Worm (Caenorhabditis elegans) whole organism, L3 larva: ENCODE measurements around the gene F09A5.3.

Experiments used
- R02D3.7 ChIP-seq: fragments of 150-350 bp; optimal IDR thresholded peaks from 2 replicates; lab custom pipeline; 2014; ENCODE audit warnings: missing biosample characterization, missing genetic modification characterization
- ZK546.5 ChIP-seq: sonication (generic microtip); optimal IDR thresholded peaks from 2 replicates; lab custom pipeline; 2017; ENCODE audit warnings: missing biosample characterization, missing genetic modification characterization
- aly-2 ChIP-seq: fragments of 150-350 bp; optimal IDR thresholded peaks from 2 replicates; lab custom pipeline; 2014; ENCODE audit warnings: missing biosample characterization, missing genetic modification characterization
- ama-1 ChIP-seq: fragments of 150-350 bp; optimal IDR thresholded peaks from 2 replicates; lab custom pipeline; 2018
- ceh-16 ChIP-seq: sonication (generic microtip); optimal IDR thresholded peaks from 2 replicates; lab custom pipeline; 2017; ENCODE audit warnings: missing biosample characterization, missing genetic modification characterization
- ceh-28 ChIP-seq: fragments of 150-350 bp; optimal IDR thresholded peaks from 2 replicates; lab custom pipeline; 2014; ENCODE audit warnings: missing biosample characterization, missing genetic modification reagents, missing genetic modification characterization
- ceh-82 ChIP-seq: fragments of 150-350 bp; optimal IDR thresholded peaks from 2 replicates; lab custom pipeline; 2014; ENCODE audit warnings: missing biosample characterization, missing genetic modification characterization
- ceh-9 ChIP-seq: sonication (generic microtip); optimal IDR thresholded peaks from 2 replicates; lab custom pipeline; 2018; ENCODE audit warnings: missing biosample characterization, missing genetic modification characterization
- daf-12 ChIP-seq: fragments of 150-350 bp; optimal IDR thresholded peaks from 2 replicates; lab custom pipeline; 2014; ENCODE audit warnings: missing biosample characterization, missing genetic modification reagents, missing genetic modification characterization
- egl-27 ChIP-seq: sonication (generic microtip); optimal IDR thresholded peaks from 4 replicates; lab custom pipeline; 2017; ENCODE audit warnings: missing biosample characterization, missing genetic modification reagents, missing genetic modification characterization
- egl-5 ChIP-seq: fragments of 150-350 bp; optimal IDR thresholded peaks from 2 replicates; lab custom pipeline; 2017; ENCODE audit warnings: missing biosample characterization, missing genetic modification reagents, missing genetic modification characterization, inconsistent platforms
- elt-1 ChIP-seq: fragments of 150-350 bp; optimal IDR thresholded peaks from 2 replicates; lab custom pipeline; 2014; ENCODE audit warnings: missing biosample characterization, missing genetic modification characterization
- elt-2 ChIP-seq: sonication (generic microtip); optimal IDR thresholded peaks from 2 replicates; lab custom pipeline; 2016; ENCODE audit warnings: missing genetic modification reagents, mild to moderate bottlenecking, missing genetic modification characterization, missing compliant biosample characterization
- elt-3 ChIP-seq, 3 experiments: fragments of 150-350 bp in 1 of 3; sonication (generic microtip) in 2 of 3; optimal IDR thresholded peaks; 2 replicates in 2 of 3; 4 replicates in 1 of 3; lab custom pipeline; 2014 to 2017; ENCODE audit warnings: missing biosample characterization in 3 of 3, missing genetic modification characterization in 3 of 3
- eor-1 ChIP-seq, 2 experiments: fragments of 150-350 bp; optimal IDR thresholded peaks; 2 replicates each; lab custom pipeline; 2014 to 2018; ENCODE audit warnings: missing biosample characterization in 2 of 2, missing genetic modification characterization in 2 of 2
- fkh-10 ChIP-seq: sonication (generic microtip); optimal IDR thresholded peaks from 2 replicates; lab custom pipeline; 2017; ENCODE audit warnings: missing biosample characterization, missing genetic modification reagents, missing genetic modification characterization
- fos-1 ChIP-seq: fragments of 150-350 bp; optimal IDR thresholded peaks from 2 replicates; lab custom pipeline; 2014; ENCODE audit warnings: missing biosample characterization, missing genetic modification characterization
- hmg-11 ChIP-seq: sonication (generic microtip); optimal IDR thresholded peaks from 2 replicates; lab custom pipeline; 2016; ENCODE audit warnings: missing genetic modification characterization, missing compliant biosample characterization
- jun-1 ChIP-seq: fragments of 150-350 bp; optimal IDR thresholded peaks from 2 replicates; lab custom pipeline; 2014; ENCODE audit warnings: missing biosample characterization, missing genetic modification reagents, missing genetic modification characterization
- lin-15B ChIP-seq: fragments of 150-350 bp; optimal IDR thresholded peaks from 2 replicates; lab custom pipeline; 2014; ENCODE audit warnings: missing biosample characterization, missing genetic modification characterization
- lin-39 ChIP-seq: fragments of 150-350 bp; optimal IDR thresholded peaks from 2 replicates; lab custom pipeline; 2018; ENCODE audit warnings: missing biosample characterization, missing genetic modification reagents, missing genetic modification characterization
- mdl-1 ChIP-seq: fragments of 150-350 bp; optimal IDR thresholded peaks from 2 replicates; lab custom pipeline; 2014; ENCODE audit warnings: missing biosample characterization, missing genetic modification characterization
- mml-1 ChIP-seq: fragments of 150-350 bp; sonication (generic microtip); optimal IDR thresholded peaks from 3 replicates; lab custom pipeline; 2014; ENCODE audit warnings: missing biosample characterization, missing genetic modification characterization
- nfya-1 ChIP-seq: sonication (generic microtip); optimal IDR thresholded peaks from 2 replicates; lab custom pipeline; 2017; ENCODE audit warnings: missing genetic modification characterization, mild to moderate bottlenecking, missing compliant biosample characterization, antibody characterized with exemption, moderate library complexity; ENCODE audit not compliant: insufficient read depth
- nhr-11 ChIP-seq: fragments of 150-350 bp; optimal IDR thresholded peaks from 2 replicates; lab custom pipeline; 2014; ENCODE audit warnings: missing biosample characterization, missing genetic modification characterization
- nhr-23 ChIP-seq: fragments of 150-350 bp; optimal IDR thresholded peaks from 2 replicates; lab custom pipeline; 2014; ENCODE audit warnings: missing biosample characterization, missing genetic modification reagents, missing genetic modification characterization
- nhr-43 ChIP-seq: sonication (generic microtip); optimal IDR thresholded peaks from 2 replicates; lab custom pipeline; 2016; ENCODE audit warnings: mild to moderate bottlenecking, missing genetic modification characterization, missing compliant biosample characterization; ENCODE audit not compliant: poor library complexity, severe bottlenecking
- nhr-67 ChIP-seq: fragments of 150-350 bp; optimal IDR thresholded peaks from 2 replicates; lab custom pipeline; 2014; ENCODE audit warnings: missing biosample characterization, missing genetic modification characterization
- nhr-77 ChIP-seq: fragments of 150-350 bp; optimal IDR thresholded peaks from 2 replicates; lab custom pipeline; 2014; ENCODE audit warnings: missing biosample characterization, missing genetic modification characterization
- pha-4 ChIP-seq: fragments of 150-350 bp; optimal IDR thresholded peaks from 2 replicates; lab custom pipeline; 2014; ENCODE audit warnings: missing biosample characterization, missing genetic modification reagents, missing genetic modification characterization
- pqm-1 ChIP-seq: fragments of 150-350 bp; optimal IDR thresholded peaks from 2 replicates; lab custom pipeline; 2017; ENCODE audit warnings: missing biosample characterization, missing genetic modification characterization, inconsistent platforms
- sea-2 ChIP-seq: fragments of 150-350 bp; sonication (generic microtip); optimal IDR thresholded peaks from 4 replicates; lab custom pipeline; 2014; ENCODE audit warnings: missing biosample characterization, missing genetic modification reagents, missing genetic modification characterization
- skn-1 ChIP-seq: fragments of 150-350 bp; optimal IDR thresholded peaks from 2 replicates; lab custom pipeline; 2014; ENCODE audit warnings: missing biosample characterization, missing genetic modification characterization
- snpc-4 ChIP-seq: fragments of 150-350 bp; optimal IDR thresholded peaks from 2 replicates; lab custom pipeline; 2014; ENCODE audit warnings: missing biosample characterization, missing genetic modification characterization
- tbx-2 ChIP-seq: sonication (generic microtip); optimal IDR thresholded peaks from 2 replicates; lab custom pipeline; 2016; ENCODE audit warnings: mild to moderate bottlenecking, missing genetic modification characterization, missing compliant biosample characterization
- unc-39 ChIP-seq: sonication (generic microtip); optimal IDR thresholded peaks from 4 replicates; lab custom pipeline; 2017; ENCODE audit warnings: missing biosample characterization, missing genetic modification characterization
- zag-1 ChIP-seq: fragments of 150-350 bp; optimal IDR thresholded peaks from 2 replicates; lab custom pipeline; 2014; ENCODE audit warnings: missing biosample characterization, missing genetic modification characterization
- ztf-11 ChIP-seq: fragments of 150-350 bp; optimal IDR thresholded peaks from 2 replicates; lab custom pipeline; 2014; ENCODE audit warnings: missing biosample characterization, missing genetic modification characterization
- ztf-4 ChIP-seq: fragments of 150-350 bp; optimal IDR thresholded peaks from 2 replicates; lab custom pipeline; 2014; ENCODE audit warnings: missing biosample characterization, missing genetic modification characterization

F09A5.3 gene

ce11 chrX:13154514-13154913 is 13.1 kb downstream of the F09A5.3 start:
- TF ChIP-seq elt-2 (peak; percentile 57), fkh-10 (GFP tag; lab: Kevin White, UChicago) (no peak)

ce11 chrX:13155730-13156129 is 14.3 kb downstream of the F09A5.3 start:
- TF ChIP-seq unc-39 (tag; lab: Kevin White, UChicago), result no peak
- TF ChIP-seq hmg-11 (tag; lab: Kevin White, UChicago), result no peak
- peak; percentile 69 for TF ChIP-seq fkh-10 (GFP tag; lab: Kevin White, UChicago)
- TF ChIP-seq egl-5 (tag; lab: Kevin White, UChicago), result no peak
- no peak for TF ChIP-seq ceh-9 (tag; lab: Kevin White, UChicago)
- TF ChIP-seq R02D3.7 (tag; lab: Kevin White, UChicago), result no peak
- no peak for TF ChIP-seq elt-3 (tag; optimal IDR thresholded peaks at IDR 0.05; lab: Kevin White, UChicago)
- no peak for TF ChIP-seq snpc-4 (tag; lab: Kevin White, UChicago)
- no peak for TF ChIP-seq tbx-2 (tag; lab: Kevin White, UChicago)

- no peak for TF ChIP-seq mml-1
- TF ChIP-seq sea-2 (GFP tag; lab: Kevin White, UChicago), result no peak
- TF ChIP-seq daf-12 (tag; lab: Kevin White, UChicago), result no peak
- TF ChIP-seq zag-1 (tag; lab: Kevin White, UChicago), result no peak
- peak; percentile 15 for TF ChIP-seq pha-4 (tag; lab: Kevin White, UChicago)
- TF ChIP-seq ceh-28 (tag; lab: Kevin White, UChicago), result peak; percentile 65
Measured at ce11 chrX:13157112-13157768, 15.8 kb downstream of the F09A5.3 start.

ce11 chrX:13158487-13158886 is 17.1 kb downstream of the F09A5.3 start:
- TF ChIP-seq pha-4 (tag; lab: Kevin White, UChicago) (peak; percentile 5), snpc-4 (tag; lab: Kevin White, UChicago) (no peak)

ce11 chrX:13159005-13159404 is 17.6 kb downstream of the F09A5.3 start:
- TF ChIP-seq mdl-1 (tag; lab: Kevin White, UChicago) (no peak), egl-5 (tag; lab: Kevin White, UChicago) (no peak), snpc-4 (tag; lab: Kevin White, UChicago) (no peak), fos-1 (tag; lab: Kevin White, UChicago) (no peak), zag-1 (tag; lab: Kevin White, UChicago) (no peak), ztf-11 (tag; lab: Kevin White, UChicago) (no peak), nfya-1 (tag; lab: Kevin White, UChicago) (no peak), elt-2 (peak; percentile 97), nhr-11 (tag; lab: Kevin White, UChicago) (no peak), egl-27 (no peak), ceh-9 (tag; lab: Kevin White, UChicago) (no peak), ztf-4 (tag; lab: Kevin White, UChicago) (no peak), jun-1 (tag; lab: Kevin White, UChicago) (peak; percentile 49), mml-1 (no peak), ama-1 (lab: Kevin White, UChicago) (no peak), ZK546.5 (tag; lab: Kevin White, UChicago) (no peak), ceh-82 (tag; lab: Kevin White, UChicago) (no peak), skn-1 (tag; lab: Kevin White, UChicago) (no peak), eor-1 (tag; optimal IDR thresholded peaks at IDR 0.05; lab: Kevin White, UChicago) (no peak), lin-39 (tag; lab: Kevin White, UChicago) (no peak), hmg-11 (tag; lab: Kevin White, UChicago) (peak; percentile 22), elt-1 (tag; lab: Kevin White, UChicago) (no peak), aly-2 (tag; lab: Kevin White, UChicago) (no peak), ceh-16 (tag; lab: Kevin White, UChicago) (no peak), daf-12 (tag; lab: Kevin White, UChicago) (no peak), pqm-1 (peak; percentile 85), nhr-43 (tag; lab: Kevin White, UChicago) (no peak), nhr-23 (tag; lab: Kevin White, UChicago) (no peak), ceh-28 (tag; lab: Kevin White, UChicago) (no peak), pha-4 (tag; lab: Kevin White, UChicago) (peak; percentile 62), nhr-67 (tag; lab: Kevin White, UChicago) (no peak), nhr-77 (no peak), lin-15B (tag; lab: Kevin White, UChicago) (no peak)
